Fruit fly (Drosophila melanogaster) whole organism, embryonic: ENCODE results near the gene Usp16-45.

Source experiments
- Ada2b ChIP-seq: fragments of 200-800 bp; sonication (Bioruptor generic); IDR thresholded peaks from 2 replicates; pipeline ENCODE4 v1.3.6; 2022; ENCODE audit warnings: missing biosample characterization, missing genetic modification characterization
- Awh ChIP-seq: fragments of 200-800 bp; sonication (Bioruptor generic); IDR thresholded peaks from 2 replicates; pipeline ENCODE4, ENCODE4 v1.3.6; 2022; ENCODE audit warnings: missing biosample characterization, missing genetic modification characterization
- B-H1 ChIP-seq: fragments of 200-800 bp; sonication (Bioruptor generic); IDR thresholded peaks from 3 replicates; pipeline ENCODE4 v1.3.6; 2022; ENCODE audit warnings: missing biosample characterization, missing genetic modification characterization
- Bteb2 ChIP-seq: fragments of 200-800 bp; sonication (Bioruptor generic); optimal IDR thresholded peaks from 2 replicates; lab custom pipeline; 2016; ENCODE audit warnings: missing biosample characterization, missing genetic modification characterization
- CG10147 ChIP-seq: fragments of 200-800 bp; sonication (Bioruptor generic); optimal IDR thresholded peaks from 2 replicates; lab custom pipeline; 2019; ENCODE audit warnings: missing biosample characterization, mild to moderate bottlenecking, missing genetic modification characterization, moderate library complexity
- CG10321 ChIP-seq: fragments of 200-800 bp; sonication (Bioruptor generic); IDR thresholded peaks from 2 replicates; pipeline ENCODE4 v1.3.6; 2022; ENCODE audit warnings: missing biosample characterization, missing genetic modification characterization
- CG11456 ChIP-seq: fragments of 200-800 bp; sonication (Bioruptor generic); IDR thresholded peaks from 3 replicates; pipeline ENCODE4 v1.3.6; 2022; ENCODE audit warnings: missing biosample characterization, missing genetic modification characterization
- CG14965 ChIP-seq: fragments of 200-800 bp; sonication (Bioruptor generic); optimal IDR thresholded peaks from 2 replicates; lab custom pipeline; 2016; ENCODE audit warnings: missing biosample characterization, missing genetic modification characterization, borderline replicate concordance
- CG15514 ChIP-seq: fragments of 200-800 bp; sonication (Bioruptor generic); optimal IDR thresholded peaks from 3 replicates; lab custom pipeline; 2017; ENCODE audit warnings: missing biosample characterization, missing genetic modification characterization, mild to moderate bottlenecking, moderate library complexity, missing genetic modification reagents
- CG18011 ChIP-seq: fragments of 200-800 bp; sonication (Bioruptor generic); optimal IDR thresholded peaks from 2 replicates; lab custom pipeline; 2017; ENCODE audit warnings: missing biosample characterization, missing genetic modification characterization, mild to moderate bottlenecking, moderate library complexity, missing genotype
- CG2129 ChIP-seq: fragments of 200-800 bp; sonication (Bioruptor generic); IDR thresholded peaks from 2 replicates; pipeline ENCODE4 v1.3.6; 2022; ENCODE audit warnings: missing biosample characterization, missing genetic modification characterization; ENCODE audit not compliant: partially characterized antibody
- CG6654 ChIP-seq: fragments of 200-800 bp; sonication (Bioruptor generic); optimal IDR thresholded peaks from 2 replicates; lab custom pipeline; 2017; ENCODE audit warnings: missing biosample characterization, mild to moderate bottlenecking, missing genetic modification characterization
- CG6813 ChIP-seq: fragments of 200-800 bp; sonication (Bioruptor generic); optimal IDR thresholded peaks from 2 replicates; lab custom pipeline; 2017; ENCODE audit warnings: missing biosample characterization, missing genetic modification characterization, mild to moderate bottlenecking, moderate library complexity, missing genetic modification reagents
- CG9437 ChIP-seq: fragments of 200-800 bp; sonication (Bioruptor generic); optimal IDR thresholded peaks from 2 replicates; lab custom pipeline; 2018; ENCODE audit warnings: missing biosample characterization, mild to moderate bottlenecking, missing genetic modification characterization
- CHES-1-like ChIP-seq: fragments of 200-800 bp; sonication (Bioruptor generic); optimal IDR thresholded peaks from 2 replicates; lab custom pipeline; 2016; ENCODE audit warnings: missing biosample characterization, missing genetic modification characterization
- CoRest ChIP-seq: fragments of 200-800 bp; sonication (Bioruptor generic); optimal IDR thresholded peaks from 3 replicates; lab custom pipeline; 2018; ENCODE audit warnings: missing biosample characterization, mild to moderate bottlenecking, missing genetic modification characterization, moderate library complexity
- Dek ChIP-seq: fragments of 200-800 bp; sonication (Bioruptor generic); optimal IDR thresholded peaks from 3 replicates; lab custom pipeline; 2019; ENCODE audit warnings: missing biosample characterization, mild to moderate bottlenecking, missing genetic modification characterization, moderate library complexity
- E2f2 ChIP-seq: fragments of 200-800 bp; sonication (Bioruptor generic); IDR thresholded peaks from 2 replicates; pipeline ENCODE4 v1.3.6; 2022; ENCODE audit warnings: missing biosample characterization, missing genetic modification characterization
- Fer2 ChIP-seq: fragments of 200-800 bp; sonication (Bioruptor generic); optimal IDR thresholded peaks from 2 replicates; lab custom pipeline; 2018; ENCODE audit warnings: missing biosample characterization, mild to moderate bottlenecking, missing genetic modification characterization, moderate library complexity
- H2.0 ChIP-seq: fragments of 200-800 bp; sonication (Bioruptor generic); IDR thresholded peaks from 2 replicates; pipeline ENCODE4 v1.3.6; 2022; ENCODE audit warnings: missing biosample characterization, missing genetic modification characterization
- HLH4C ChIP-seq: fragments of 200-800 bp; sonication (Bioruptor generic); IDR thresholded peaks from 3 replicates; pipeline ENCODE4 v1.3.6; 2022; ENCODE audit warnings: missing biosample characterization, missing genetic modification characterization; ENCODE audit not compliant: partially characterized antibody
- Lhr ChIP-seq: fragments of 200-800 bp; sonication (Bioruptor generic); optimal IDR thresholded peaks from 3 replicates; lab custom pipeline; 2017; ENCODE audit warnings: mild to moderate bottlenecking, missing biosample characterization, missing genetic modification reagents, missing genetic modification characterization
- Mes4 ChIP-seq: fragments of 200-800 bp; sonication (Bioruptor generic); optimal IDR thresholded peaks from 2 replicates; lab custom pipeline; 2016; ENCODE audit warnings: missing biosample characterization, missing genetic modification characterization
- Nf-YB ChIP-seq: fragments of 200-800 bp; sonication (Bioruptor generic); optimal IDR thresholded peaks from 3 replicates; lab custom pipeline; 2019; ENCODE audit warnings: missing biosample characterization, mild to moderate bottlenecking, missing genetic modification characterization, moderate library complexity
- Ravus ChIP-seq: fragments of 200-800 bp; sonication (Bioruptor generic); IDR thresholded peaks from 2 replicates; pipeline ENCODE4 v1.3.6; 2022; ENCODE audit warnings: missing biosample characterization, missing genetic modification characterization
- Rx ChIP-seq: fragments of 200-800 bp; sonication (Bioruptor generic); IDR thresholded peaks from 2 replicates; pipeline ENCODE4 v1.3.6; 2022; ENCODE audit warnings: missing biosample characterization, missing genetic modification characterization
- Sox102F ChIP-seq: fragments of 200-800 bp; sonication (Bioruptor generic); optimal IDR thresholded peaks from 2 replicates; lab custom pipeline; 2018; ENCODE audit warnings: missing biosample characterization, mild to moderate bottlenecking, missing genetic modification characterization, moderate library complexity
- Spps ChIP-seq: fragments of 200-800 bp; sonication (Bioruptor generic); optimal IDR thresholded peaks from 2 replicates; lab custom pipeline; 2018; ENCODE audit warnings: missing biosample characterization, mild to moderate bottlenecking, missing genetic modification characterization
- Xbp1 ChIP-seq: fragments of 200-800 bp; sonication (Bioruptor generic); optimal IDR thresholded peaks from 3 replicates; lab custom pipeline; 2016; ENCODE audit warnings: missing biosample characterization, mild to moderate bottlenecking, missing genetic modification characterization
- ab ChIP-seq: fragments of 200-800 bp; sonication (Bioruptor generic); optimal IDR thresholded peaks from 2 replicates; lab custom pipeline; 2016; ENCODE audit warnings: missing biosample characterization, missing genetic modification characterization
- chif ChIP-seq, 2 experiments: fragments of 200-800 bp; sonication (Bioruptor generic); optimal IDR thresholded peaks; 3 replicates each; lab custom pipeline; 2016; ENCODE audit warnings: missing biosample characterization in 2 of 2, missing genetic modification characterization in 2 of 2
- da ChIP-seq: fragments of 200-800 bp; sonication (Bioruptor generic); optimal IDR thresholded peaks from 2 replicates; lab custom pipeline; 2016; ENCODE audit warnings: missing biosample characterization, missing genetic modification characterization
- dmrt11E ChIP-seq: fragments of 200-800 bp; sonication (Bioruptor generic); optimal IDR thresholded peaks from 3 replicates; lab custom pipeline; 2018; ENCODE audit warnings: missing biosample characterization, mild to moderate bottlenecking, missing genetic modification characterization, moderate library complexity
- gsb-n ChIP-seq: fragments of 200-800 bp; sonication (Bioruptor generic); optimal IDR thresholded peaks from 3 replicates; lab custom pipeline; 2018; ENCODE audit warnings: missing biosample characterization, mild to moderate bottlenecking, missing genetic modification characterization
- hkb ChIP-seq, 2 experiments: fragments of 200-800 bp in 1 of 2; fragments of >200 bp in 1 of 2; sonication (Bioruptor generic) in 1 of 2; IDR thresholded peaks in 1 of 2; optimal IDR thresholded peaks in 1 of 2; 2 replicates each; pipeline versions ENCODE4 v1.3.6 to Lab custom; 2017 to 2022; ENCODE audit warnings: missing biosample characterization in 1 of 2, missing genetic modification characterization in 1 of 2
- hth ChIP-seq: fragments of >200 bp; optimal IDR thresholded peaks from 2 replicates; lab custom pipeline; 2017; ENCODE audit warnings: inconsistent platforms
- lab ChIP-seq: fragments of 200-800 bp; sonication (Bioruptor generic); optimal IDR thresholded peaks from 3 replicates; lab custom pipeline; 2017; ENCODE audit warnings: missing biosample characterization, missing genetic modification characterization, mild to moderate bottlenecking, moderate library complexity, missing genetic modification reagents
- nau ChIP-seq: fragments of 200-800 bp; sonication (Bioruptor generic); optimal IDR thresholded peaks from 3 replicates; lab custom pipeline; 2017; ENCODE audit warnings: missing biosample characterization, mild to moderate bottlenecking, missing genetic modification characterization, missing genetic modification reagents
- pfk ChIP-seq: fragments of 200-800 bp; sonication (Bioruptor generic); optimal IDR thresholded peaks from 2 replicates; lab custom pipeline; 2018; ENCODE audit warnings: missing biosample characterization, mild to moderate bottlenecking, missing genetic modification characterization, moderate library complexity
- pita ChIP-seq: fragments of 200-800 bp; sonication (Bioruptor generic); optimal IDR thresholded peaks from 2 replicates; lab custom pipeline; 2017; ENCODE audit warnings: missing biosample characterization, mild to moderate bottlenecking, missing genetic modification characterization
- pzg ChIP-seq: fragments of 200-800 bp; sonication (Bioruptor generic); optimal IDR thresholded peaks from 3 replicates; lab custom pipeline; 2018; ENCODE audit warnings: missing biosample characterization, mild to moderate bottlenecking, missing genetic modification characterization, moderate library complexity
- ro ChIP-seq: fragments of 200-800 bp; sonication (Bioruptor generic); IDR thresholded peaks from 2 replicates; pipeline ENCODE4 v1.3.6; 2022; ENCODE audit warnings: missing biosample characterization, missing genetic modification characterization
- scrt ChIP-seq: fragments of 200-800 bp; sonication (Bioruptor generic); optimal IDR thresholded peaks from 2 replicates; lab custom pipeline; 2018; ENCODE audit warnings: missing biosample characterization, mild to moderate bottlenecking, missing genetic modification characterization, moderate library complexity
- sug ChIP-seq: fragments of 200-800 bp; optimal IDR thresholded peaks from 2 replicates; lab custom pipeline; 2019; ENCODE audit warnings: missing biosample characterization, mild to moderate bottlenecking, missing genetic modification characterization, moderate library complexity
- tio ChIP-seq: fragments of 200-800 bp; sonication (Bioruptor generic); optimal IDR thresholded peaks from 2 replicates; lab custom pipeline; 2017; ENCODE audit warnings: missing biosample characterization, missing genetic modification characterization, inconsistent platforms
- wor ChIP-seq: fragments of 200-800 bp; sonication (Bioruptor generic); IDR thresholded peaks from 2 replicates; pipeline ENCODE4 v1.3.6; 2022; ENCODE audit warnings: missing biosample characterization, missing genetic modification characterization
- yki ChIP-seq: fragments of >200 bp; optimal IDR thresholded peaks from 3 replicates; lab custom pipeline; 2018
- zfh1 ChIP-seq: fragments of 200-800 bp; sonication (Bioruptor generic); IDR thresholded peaks from 3 replicates; pipeline ENCODE4 v1.3.6; 2022; ENCODE audit warnings: missing biosample characterization, missing genetic modification characterization

The Usp16-45 gene

DNA sequence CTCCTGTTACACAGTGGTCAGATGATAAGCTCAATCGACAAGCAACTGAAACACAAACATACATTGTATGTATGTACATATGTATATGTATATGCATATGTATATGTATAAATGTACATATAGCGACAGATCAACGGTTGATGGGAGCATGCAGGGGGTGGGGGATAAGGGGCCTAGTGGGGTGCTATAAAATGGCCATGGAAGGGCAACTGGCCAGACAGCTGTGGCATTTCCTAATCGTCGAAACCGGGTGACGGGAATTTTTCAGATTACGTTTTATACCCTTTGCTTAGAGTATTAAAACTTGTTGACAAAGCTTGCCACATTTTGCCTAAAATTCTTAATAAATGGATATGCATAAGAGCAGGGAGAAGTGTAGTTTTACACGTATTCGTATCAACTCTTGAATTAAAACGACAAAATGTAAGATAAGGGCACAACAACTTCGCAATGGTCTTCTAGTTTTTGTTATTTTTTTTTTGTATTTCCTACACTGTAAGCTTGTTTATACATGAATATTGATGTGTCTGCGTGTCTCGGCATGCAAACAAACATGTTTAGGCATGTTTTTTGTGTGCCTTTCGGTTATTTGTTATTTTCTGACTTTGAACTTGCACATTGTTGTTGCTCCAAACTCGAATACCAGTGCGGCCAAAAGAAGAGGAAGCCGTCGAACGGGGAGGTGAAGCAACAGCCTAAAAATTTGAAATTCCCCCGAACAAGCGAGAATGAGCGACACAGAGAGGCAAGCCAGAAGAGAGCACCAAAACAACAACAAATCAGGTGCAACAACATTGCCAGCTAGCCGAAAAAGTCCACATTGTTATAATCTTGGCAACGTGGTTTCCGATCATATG, 2.1 kb upstream of the Usp16-45 start (continued):
- TF ChIP-seq CHES-1-like (GFP tag; lab: Kevin White, UChicago) (peak; percentile 69), Spps (tag; lab: Kevin White, UChicago) (peak; percentile 15), yki (lab: Kevin White, UChicago) (no peak), hkb (optimal IDR thresholded peaks at IDR 0.05; lab: Kevin White, UChicago) (no peak), hkb (GFP tag; IDR thresholded peaks at IDR 0.05; lab: Robert Waterston, UW) (peak; percentile 88), hth (lab: Kevin White, UChicago) (no peak), CG6813 (peak; percentile 55), scrt (peak; percentile 46), Bteb2 (GFP tag; lab: Kevin White, UChicago) (no peak), CG11456 (peak; percentile 82), Sox102F (GFP tag; lab: Kevin White, UChicago) (peak; percentile 87), pita (GFP tag; lab: Kevin White, UChicago) (no peak), B-H1 (GFP tag; lab: Robert Waterston, UW) (peak; percentile 73), chif (GFP tag; optimal IDR thresholded peaks at IDR 0.05; lab: Kevin White, UChicago) (peak; percentile 44 to 67), lab (GFP tag; lab: Kevin White, UChicago) (peak; percentile 83), tio (GFP tag; lab: Kevin White, UChicago) (peak; percentile 60), pzg (GFP tag; lab: Kevin White, UChicago) (no peak), CG14965 (GFP tag; lab: Kevin White, UChicago) (peak; percentile 6), CG10147 (GFP tag; lab: Kevin White, UChicago) (peak; percentile 20), Fer2 (tag; lab: Kevin White, UChicago) (peak; percentile 51), Xbp1 (GFP tag; lab: Kevin White, UChicago) (peak; percentile 72), da (GFP tag; lab: Kevin White, UChicago) (no peak), Ravus (GFP tag; lab: Robert Waterston, UW) (peak; percentile 58), CG18011 (GFP tag; lab: Kevin White, UChicago) (peak; percentile 29), sug (tag; lab: Kevin White, UChicago) (peak; percentile 84), dmrt11E (tag; lab: Kevin White, UChicago) (no peak), pfk (GFP tag; lab: Kevin White, UChicago) (no peak), wor (GFP tag; lab: Robert Waterston, UW) (peak; percentile 58; the same call in 1 of the 2 replicates), Awh (GFP tag; lab: Robert Waterston, UW) (peak; percentile 83), CG9437 (GFP tag; lab: Kevin White, UChicago) (peak; percentile 58), Dek (tag; lab: Kevin White, UChicago) (peak; percentile 81), gsb-n (peak; percentile 65), H2.0 (GFP tag; lab: Robert Waterston, UW) (peak; percentile 73), zfh1 (GFP tag; lab: Robert Waterston, UW) (peak; percentile 76), Mes4 (GFP tag; lab: Kevin White, UChicago) (no peak), Rx (GFP tag; lab: Robert Waterston, UW) (peak; percentile 76), ro (GFP tag; lab: Robert Waterston, UW) (peak; percentile 68), E2f2 (GFP tag; lab: Robert Waterston, UW) (peak; percentile 52; the same call in 1 of the 2 replicates), CG2129 (GFP tag; lab: Robert Waterston, UW) (no peak), CG15514 (GFP tag; lab: Kevin White, UChicago) (peak; percentile 59), Ada2b (GFP tag; lab: Robert Waterston, UW) (peak; percentile 79), nau (GFP tag; lab: Kevin White, UChicago) (peak; percentile 67), CoRest (peak; percentile 81), ab (peak; percentile 13), Lhr (GFP tag; lab: Kevin White, UChicago) (no peak), Nf-YB (peak; percentile 14), CG6654 (GFP tag; lab: Kevin White, UChicago) (no peak), HLH4C (no peak), CG10321 (GFP tag; lab: Robert Waterston, UW) (peak; percentile 43; the same call in 1 of the 2 replicates)
